Worm (Caenorhabditis elegans) whole organism, L1 larva: Measurements from ENCODE around the gene inx-7.

ENCODE experiments used
- C04F5.9 ChIP-seq: sonication (generic microtip); optimal IDR thresholded peaks from 2 replicates; lab custom pipeline; 2016; ENCODE audit warnings: missing genetic modification characterization, missing compliant biosample characterization
- C34B4.2 ChIP-seq: sonication (generic microtip); optimal IDR thresholded peaks from 2 replicates; lab custom pipeline; 2017; ENCODE audit warnings: mild to moderate bottlenecking, missing genetic modification characterization, missing compliant biosample characterization
- Y116A8C.19 ChIP-seq: sonication (generic microtip); optimal IDR thresholded peaks from 2 replicates; lab custom pipeline; 2016; ENCODE audit warnings: missing compliant biosample characterization, missing genetic modification characterization, borderline replicate concordance
- aha-1 ChIP-seq: fragments of 150-350 bp; optimal IDR thresholded peaks from 2 replicates; lab custom pipeline; 2014; ENCODE audit warnings: missing biosample characterization, missing genetic modification characterization
- alr-1 ChIP-seq: fragments of 200-800 bp; sonication (Bioruptor generic); optimal IDR thresholded peaks from 2 replicates; lab custom pipeline; 2018; ENCODE audit warnings: borderline replicate concordance, mild to moderate bottlenecking, missing genetic modification characterization, missing compliant biosample characterization
- ama-1 ChIP-seq: fragments of 150-350 bp; optimal IDR thresholded peaks from 2 replicates; lab custom pipeline; 2014
- blmp-1 ChIP-seq: fragments of 150-350 bp; optimal IDR thresholded peaks from 2 replicates; lab custom pipeline; 2014; ENCODE audit warnings: missing biosample characterization, missing genetic modification characterization
- ceh-63 ChIP-seq: fragments of 200-800 bp; sonication (Bioruptor generic); optimal IDR thresholded peaks from 2 replicates; lab custom pipeline; 2018; ENCODE audit warnings: mild to moderate bottlenecking, missing genetic modification characterization, missing compliant biosample characterization
- ceh-8 ChIP-seq: fragments of 200-800 bp; sonication (Bioruptor generic); optimal IDR thresholded peaks from 2 replicates; lab custom pipeline; 2018; ENCODE audit warnings: mild to moderate bottlenecking, missing genetic modification characterization, moderate library complexity, missing compliant biosample characterization
- ceh-82 ChIP-seq, 3 experiments: fragments of 150-350 bp in 1 of 3; sonication (generic microtip) in 2 of 3; optimal IDR thresholded peaks; 2 replicates each; lab custom pipeline; 2014 to 2017; ENCODE audit warnings: missing biosample characterization in 3 of 3, missing genetic modification characterization in 3 of 3
- ces-1 ChIP-seq: fragments of 150-350 bp; optimal IDR thresholded peaks from 2 replicates; lab custom pipeline; 2014; ENCODE audit warnings: missing biosample characterization, missing genetic modification reagents, missing genetic modification characterization
- dsc-1 ChIP-seq: sonication (generic microtip); optimal IDR thresholded peaks from 2 replicates; lab custom pipeline; 2016; ENCODE audit warnings: mild to moderate bottlenecking, missing genetic modification characterization, missing compliant biosample characterization
- efl-3 ChIP-seq: fragments of 200-800 bp; sonication (Bioruptor generic); optimal IDR thresholded peaks from 2 replicates; lab custom pipeline; 2018; ENCODE audit warnings: mild to moderate bottlenecking, missing genetic modification characterization, missing compliant biosample characterization
- egl-13 ChIP-seq: sonication (generic microtip); optimal IDR thresholded peaks from 2 replicates; lab custom pipeline; 2016; ENCODE audit warnings: missing genotype, missing genetic modification reagents, missing genetic modification characterization, missing compliant biosample characterization
- elt-3 ChIP-seq, 6 experiments: fragments of 150-350 bp in 1 of 6; sonication (generic microtip); optimal IDR thresholded peaks; 2 replicates each; lab custom pipeline; 2017 to 2018; ENCODE audit warnings: missing biosample characterization in 6 of 6, missing genetic modification characterization in 6 of 6, inconsistent platforms in 1 of 6
- ets-5 ChIP-seq: fragments of 200-800 bp; sonication (Bioruptor generic); IDR thresholded peaks from 2 replicates; pipeline ENCODE4 v1.3.6; 2022; ENCODE audit warnings: missing genetic modification characterization, missing compliant biosample characterization
- fkh-10 ChIP-seq: sonication (generic microtip); optimal IDR thresholded peaks from 2 replicates; lab custom pipeline; 2017; ENCODE audit warnings: missing biosample characterization, missing genetic modification reagents, missing genetic modification characterization
- fkh-4 ChIP-seq: sonication (generic microtip); optimal IDR thresholded peaks from 2 replicates; lab custom pipeline; 2016; ENCODE audit warnings: missing compliant biosample characterization, missing genetic modification characterization, borderline replicate concordance
- hlh-17 ChIP-seq: fragments of 200-800 bp; sonication (Bioruptor generic); optimal IDR thresholded peaks from 2 replicates; lab custom pipeline; 2018; ENCODE audit warnings: missing genetic modification characterization, mild to moderate bottlenecking, missing compliant biosample characterization, moderate library complexity, borderline replicate concordance
- hlh-4 ChIP-seq: sonication (generic microtip); optimal IDR thresholded peaks from 2 replicates; lab custom pipeline; 2016; ENCODE audit warnings: mild to moderate bottlenecking, missing genetic modification characterization, missing compliant biosample characterization
- jun-1 ChIP-seq: fragments of 150-350 bp; optimal IDR thresholded peaks from 2 replicates; lab custom pipeline; 2014; ENCODE audit warnings: missing biosample characterization, missing genetic modification reagents, missing genetic modification characterization
- lin-14 ChIP-seq: fragments of 200-800 bp; sonication (Bioruptor generic); optimal IDR thresholded peaks from 2 replicates; lab custom pipeline; 2018; ENCODE audit warnings: mild to moderate bottlenecking, missing genetic modification characterization, moderate library complexity, missing compliant biosample characterization
- lin-35 ChIP-seq, 2 experiments: fragments of 150-350 bp; optimal IDR thresholded peaks; 2 replicates each; lab custom pipeline; 2014; ENCODE audit warnings: missing biosample characterization in 2 of 2, missing genetic modification characterization in 2 of 2, missing genetic modification reagents in 2 of 2
- lir-3 ChIP-seq: sonication (generic microtip); optimal IDR thresholded peaks from 2 replicates; lab custom pipeline; 2016; ENCODE audit warnings: mild to moderate bottlenecking, missing genetic modification characterization, moderate library complexity, missing compliant biosample characterization; ENCODE audit not compliant: poor library complexity
- nhr-20 ChIP-seq: sonication (generic microtip); optimal IDR thresholded peaks from 2 replicates; lab custom pipeline; 2016; ENCODE audit warnings: mild to moderate bottlenecking, missing genetic modification characterization, missing compliant biosample characterization
- nhr-28 ChIP-seq: fragments of 150-350 bp; optimal IDR thresholded peaks from 2 replicates; lab custom pipeline; 2014; ENCODE audit warnings: missing biosample characterization, missing genetic modification characterization
- nhr-47 ChIP-seq: sonication (generic microtip); optimal IDR thresholded peaks from 2 replicates; lab custom pipeline; 2016; ENCODE audit warnings: mild to moderate bottlenecking, missing genetic modification characterization, moderate library complexity, missing compliant biosample characterization
- nhr-71 ChIP-seq: sonication (generic microtip); optimal IDR thresholded peaks from 2 replicates; lab custom pipeline; 2016; ENCODE audit warnings: mild to moderate bottlenecking, missing genetic modification characterization, moderate library complexity, missing compliant biosample characterization
- nhr-76 ChIP-seq: sonication (generic microtip); optimal IDR thresholded peaks from 2 replicates; lab custom pipeline; 2017; ENCODE audit warnings: missing biosample characterization, missing genetic modification characterization
- nhr-77 ChIP-seq: fragments of 150-350 bp; optimal IDR thresholded peaks from 2 replicates; lab custom pipeline; 2014; ENCODE audit warnings: missing biosample characterization, missing genetic modification characterization
- nhr-84 ChIP-seq: sonication (generic microtip); optimal IDR thresholded peaks from 2 replicates; lab custom pipeline; 2017; ENCODE audit warnings: missing biosample characterization, missing genetic modification characterization
- pax-3 ChIP-seq: fragments of 200-800 bp; sonication (Bioruptor generic); optimal IDR thresholded peaks from 2 replicates; lab custom pipeline; 2018; ENCODE audit warnings: mild to moderate bottlenecking, missing genetic modification characterization, moderate library complexity, missing compliant biosample characterization
- rnt-1 ChIP-seq: sonication (generic microtip); optimal IDR thresholded peaks from 2 replicates; lab custom pipeline; 2016; ENCODE audit warnings: mild to moderate bottlenecking, missing genetic modification characterization, moderate library complexity, missing compliant biosample characterization
- snu-23 ChIP-seq: sonication (generic microtip); optimal IDR thresholded peaks from 2 replicates; lab custom pipeline; 2016; ENCODE audit warnings: missing genetic modification characterization, missing compliant biosample characterization
- sptf-1 ChIP-seq: fragments of 150-350 bp; optimal IDR thresholded peaks from 2 replicates; lab custom pipeline; 2014; ENCODE audit warnings: missing biosample characterization, missing genetic modification characterization
- sup-37 ChIP-seq: fragments of 200-800 bp; sonication (Bioruptor generic); optimal IDR thresholded peaks from 2 replicates; lab custom pipeline; 2018; ENCODE audit warnings: mild to moderate bottlenecking, missing genetic modification characterization, missing compliant biosample characterization
- swsn-7 ChIP-seq: sonication (generic microtip); optimal IDR thresholded peaks from 2 replicates; lab custom pipeline; 2016; ENCODE audit warnings: missing genetic modification characterization, missing compliant biosample characterization
- tbx-2 ChIP-seq: sonication (generic microtip); optimal IDR thresholded peaks from 2 replicates; lab custom pipeline; 2016; ENCODE audit warnings: missing genetic modification characterization, missing compliant biosample characterization
- tlp-1 ChIP-seq: fragments of 150-350 bp; optimal IDR thresholded peaks from 2 replicates; lab custom pipeline; 2014; ENCODE audit warnings: missing biosample characterization, missing genetic modification characterization
- unc-86 ChIP-seq: sonication (generic microtip); optimal IDR thresholded peaks from 2 replicates; lab custom pipeline; 2016; ENCODE audit warnings: missing genetic modification characterization, missing compliant biosample characterization
- unc-98 ChIP-seq: fragments of 200-800 bp; sonication (Bioruptor generic); IDR thresholded peaks from 2 replicates; pipeline ENCODE4 v1.3.6; 2022; ENCODE audit warnings: missing genetic modification characterization, missing compliant biosample characterization
- vab-15 ChIP-seq: sonication (generic microtip); optimal IDR thresholded peaks from 2 replicates; lab custom pipeline; 2017; ENCODE audit warnings: missing genotype, mild to moderate bottlenecking, missing genetic modification characterization, missing compliant biosample characterization
- xbp-1 ChIP-seq: sonication (generic microtip); optimal IDR thresholded peaks from 2 replicates; lab custom pipeline; 2016; ENCODE audit warnings: missing genetic modification characterization, missing compliant biosample characterization
- zag-1 ChIP-seq: fragments of 150-350 bp; optimal IDR thresholded peaks from 2 replicates; lab custom pipeline; 2014; ENCODE audit warnings: missing biosample characterization, missing genetic modification characterization

The inx-7 gene

ce11 chrIV:5979818-5980217 lies 33.4 kb upstream of the inx-7 start:
- TF ChIP-seq lir-3 (tag; lab: Kevin White, UChicago) (no peak), alr-1 (tag; lab: Kevin White, UChicago) (peak; percentile 92), nhr-28 (tag; lab: Kevin White, UChicago) (no peak)

DNA sequence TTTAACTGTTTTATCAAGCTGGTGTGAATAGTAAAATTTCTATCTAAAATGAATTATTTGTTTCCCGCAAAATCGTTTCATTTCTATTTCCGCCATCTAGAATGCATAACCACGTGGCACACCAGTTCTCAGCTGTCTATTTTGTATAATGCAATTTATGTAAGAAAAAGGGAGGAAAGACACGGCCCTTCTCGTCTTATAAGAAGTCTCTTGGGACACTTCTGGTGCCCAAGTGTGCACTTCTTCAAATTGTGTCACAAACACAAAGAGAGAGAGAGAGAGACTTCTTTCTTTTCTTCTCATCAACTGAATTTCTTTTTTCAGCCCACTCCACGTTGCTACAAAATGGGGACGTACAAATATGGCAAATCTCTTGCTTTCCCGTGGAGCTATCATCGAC lies 30.8 kb upstream of the inx-7 start:
- TF ChIP-seq lin-14, result peak; percentile 81
- no peak for TF ChIP-seq alr-1 (tag; lab: Kevin White, UChicago)
- TF ChIP-seq nhr-71, result peak; percentile 6
- TF ChIP-seq egl-13 (tag; lab: Kevin White, UChicago), result no peak
- TF ChIP-seq tbx-2 (tag; lab: Kevin White, UChicago), result peak; percentile 26
- TF ChIP-seq ceh-82 (tag; optimal IDR thresholded peaks at IDR 0.05; lab: Kevin White, UChicago), result peak in 1 of 3 experiments; percentile 10

ce11 chrIV:5975202-5975601 lies 28.8 kb upstream of the inx-7 start, which contains the start of gene unc-44:
TSS of gene unc-44 (plus strand) at chrIV:5975557.
- TF ChIP-seq zag-1 (tag; lab: Kevin White, UChicago) (no peak), nhr-20 (no peak), lin-14 (peak; percentile 59), Y116A8C.19 (tag; lab: Kevin White, UChicago) (no peak), jun-1 (tag; lab: Kevin White, UChicago) (no peak), xbp-1 (no peak), pax-3 (tag; lab: Kevin White, UChicago) (no peak), nhr-77 (no peak)
- TF ChIP-seq, all 84 proteins: peak for 1

ce11 chrIV:5973947-5974495 lies 27.6 kb upstream of the inx-7 start:
- no peak for TF ChIP-seq alr-1 (tag; lab: Kevin White, UChicago)
- no peak for TF ChIP-seq Y116A8C.19 (tag; lab: Kevin White, UChicago)
- peak; percentile 64 for TF ChIP-seq tbx-2 (tag; lab: Kevin White, UChicago)
- peak; percentile 47 for TF ChIP-seq xbp-1
- peak in 1 of 2 experiments; percentile 39 for TF ChIP-seq lin-35 (GFP tag; optimal IDR thresholded peaks at IDR 0.05; lab: Kevin White, UChicago)
- no peak for TF ChIP-seq tlp-1 (tag; lab: Kevin White, UChicago)
- no peak for TF ChIP-seq efl-3 (GFP tag; lab: Kevin White, UChicago)
- TF ChIP-seq vab-15 (tag; lab: Kevin White, UChicago), result no peak
- TF ChIP-seq rnt-1 (tag; lab: Kevin White, UChicago), result peak; percentile 48
- TF ChIP-seq hlh-4, result no peak
- peak; percentile 42 for TF ChIP-seq ceh-8 (GFP tag; lab: Kevin White, UChicago)
- no peak for TF ChIP-seq nhr-77
- TF ChIP-seq nhr-76, result no peak
- TF ChIP-seq lir-3 (tag; lab: Kevin White, UChicago), result peak; percentile 36
- peak; percentile 88 for TF ChIP-seq dsc-1 (tag; lab: Kevin White, UChicago)
- TF ChIP-seq nhr-47 (tag; lab: Kevin White, UChicago), result peak; percentile 65
- no peak for TF ChIP-seq ceh-63 (GFP tag; lab: Kevin White, UChicago)
- TF ChIP-seq unc-86 (tag; lab: Kevin White, UChicago), result peak; percentile 42
- TF ChIP-seq fkh-10 (GFP tag; lab: Kevin White, UChicago), result peak; percentile 83
- peak; percentile 30 for TF ChIP-seq fkh-4 (tag; lab: Kevin White, UChicago)
- no peak for TF ChIP-seq C34B4.2 (tag; lab: Kevin White, UChicago)
- TF ChIP-seq nhr-28 (tag; lab: Kevin White, UChicago), result no peak
- TF ChIP-seq aha-1 (tag; lab: Kevin White, UChicago), result no peak
- peak; percentile 83 for TF ChIP-seq zag-1 (tag; lab: Kevin White, UChicago)
- TF ChIP-seq swsn-7 (tag; lab: Kevin White, UChicago), result peak; percentile 62
- no peak for TF ChIP-seq unc-98 (GFP tag; lab: Robert Waterston, UW)
- TF ChIP-seq ets-5 (GFP tag; lab: Robert Waterston, UW), result no peak
- TF ChIP-seq blmp-1 (tag; lab: Kevin White, UChicago), result no peak
- TF ChIP-seq elt-3 (tag; optimal IDR thresholded peaks at IDR 0.05; lab: Kevin White, UChicago), result no peak
- no peak for TF ChIP-seq C04F5.9
- no peak for TF ChIP-seq ama-1 (lab: Kevin White, UChicago)
- no peak for TF ChIP-seq pax-3 (tag; lab: Kevin White, UChicago)
- no peak for TF ChIP-seq nhr-84 (tag; lab: Kevin White, UChicago)
- no peak for TF ChIP-seq ces-1 (GFP tag; lab: Kevin White, UChicago)
- TF ChIP-seq hlh-17 (GFP tag; lab: Kevin White, UChicago), result no peak
- no peak for TF ChIP-seq sptf-1
- TF ChIP-seq snu-23 (GFP tag; lab: Kevin White, UChicago), result peak; percentile 60
- no peak for TF ChIP-seq sup-37
